Fruit fly (Drosophila melanogaster) whole organism, embryonic: ENCODE data around the gene BckdhA.

Source experiments
- ATbp ChIP-seq: fragments of 200-800 bp; sonication (Bioruptor generic); optimal IDR thresholded peaks from 2 replicates; lab custom pipeline; 2017; ENCODE audit warnings: missing biosample characterization, mild to moderate bottlenecking, missing genetic modification characterization, missing genetic modification reagents
- C15 ChIP-seq: fragments of 200-800 bp; sonication (Bioruptor generic); IDR thresholded peaks from 3 replicates; pipeline ENCODE4 v1.3.6; 2022; ENCODE audit warnings: missing biosample characterization, missing genetic modification characterization
- CG10274 ChIP-seq: fragments of 200-800 bp; sonication (Bioruptor generic); optimal IDR thresholded peaks from 3 replicates; lab custom pipeline; 2017; ENCODE audit warnings: missing biosample characterization, mild to moderate bottlenecking, missing genetic modification characterization
- CG10959 ChIP-seq: fragments of 200-800 bp; sonication (Bioruptor generic); IDR thresholded peaks from 2 replicates; pipeline ENCODE4 v1.3.6; 2022; ENCODE audit warnings: missing biosample characterization, missing genetic modification characterization
- CG11723 ChIP-seq: fragments of 200-800 bp; sonication (Bioruptor generic); optimal IDR thresholded peaks from 2 replicates; lab custom pipeline; 2017; ENCODE audit warnings: missing biosample characterization, mild to moderate bottlenecking, missing genetic modification characterization
- CG12391 ChIP-seq: fragments of 200-800 bp; sonication (Bioruptor generic); optimal IDR thresholded peaks from 3 replicates; lab custom pipeline; 2018; ENCODE audit warnings: missing biosample characterization, mild to moderate bottlenecking, missing genetic modification characterization, moderate library complexity
- CG12659 ChIP-seq: fragments of 200-800 bp; sonication (Bioruptor generic); optimal IDR thresholded peaks from 3 replicates; lab custom pipeline; 2017; ENCODE audit warnings: mild to moderate bottlenecking, missing biosample characterization, missing genetic modification reagents, missing genetic modification characterization
- CG13123 ChIP-seq: fragments of 200-800 bp; sonication (Bioruptor generic); optimal IDR thresholded peaks from 2 replicates; lab custom pipeline; 2016; ENCODE audit warnings: missing biosample characterization, missing genetic modification characterization
- CG14667 ChIP-seq: fragments of 200-800 bp; sonication (Bioruptor generic); IDR thresholded peaks from 2 replicates; pipeline ENCODE4 v1.3.6; 2022; ENCODE audit warnings: missing biosample characterization, missing genetic modification characterization
- CG14710 ChIP-seq: fragments of 200-800 bp; sonication (Bioruptor generic); optimal IDR thresholded peaks from 3 replicates; lab custom pipeline; 2019; ENCODE audit warnings: missing biosample characterization, mild to moderate bottlenecking, missing genetic modification characterization, moderate library complexity
- CG1529 ChIP-seq: fragments of 200-800 bp; sonication (Bioruptor generic); optimal IDR thresholded peaks from 3 replicates; lab custom pipeline; 2018; ENCODE audit warnings: missing biosample characterization, missing genetic modification characterization
- CG16779 ChIP-seq: fragments of 200-800 bp; sonication (Bioruptor generic); IDR thresholded peaks from 2 replicates; pipeline ENCODE4 v1.3.6; 2022; ENCODE audit warnings: missing biosample characterization, missing genetic modification characterization
- CG16813 ChIP-seq: fragments of 200-800 bp; sonication (Bioruptor generic); IDR thresholded peaks from 3 replicates; pipeline ENCODE4 v1.3.6; 2022; ENCODE audit warnings: missing biosample characterization, missing genetic modification characterization; ENCODE audit not compliant: partially characterized antibody
- CG17328 ChIP-seq: fragments of 200-800 bp; sonication (Bioruptor generic); IDR thresholded peaks from 2 replicates; pipeline ENCODE4 v1.3.6; 2022; ENCODE audit warnings: missing biosample characterization, missing genetic modification characterization
- CG17829 ChIP-seq: fragments of 200-800 bp; optimal IDR thresholded peaks from 2 replicates; lab custom pipeline; 2019; ENCODE audit warnings: missing biosample characterization, mild to moderate bottlenecking, missing genetic modification characterization, moderate library complexity
- CG17912 ChIP-seq: fragments of 200-800 bp; sonication (Bioruptor generic); optimal IDR thresholded peaks from 2 replicates; lab custom pipeline; 2018; ENCODE audit warnings: missing biosample characterization, mild to moderate bottlenecking, missing genetic modification characterization
- CG18262 ChIP-seq: fragments of 200-800 bp; optimal IDR thresholded peaks from 3 replicates; lab custom pipeline; 2019; ENCODE audit warnings: missing biosample characterization, mild to moderate bottlenecking, missing genetic modification characterization, moderate library complexity
- CG18599 ChIP-seq: fragments of 200-800 bp; sonication (Bioruptor generic); optimal IDR thresholded peaks from 3 replicates; lab custom pipeline; 2017; ENCODE audit warnings: missing biosample characterization, missing genetic modification characterization, mild to moderate bottlenecking, moderate library complexity, missing genetic modification reagents
- CG2120 ChIP-seq: fragments of 200-800 bp; sonication (Bioruptor generic); optimal IDR thresholded peaks from 3 replicates; lab custom pipeline; 2016; ENCODE audit warnings: missing biosample characterization, missing genetic modification characterization
- CG2129 ChIP-seq: fragments of 200-800 bp; sonication (Bioruptor generic); IDR thresholded peaks from 2 replicates; pipeline ENCODE4 v1.3.6; 2022; ENCODE audit warnings: missing biosample characterization, missing genetic modification characterization; ENCODE audit not compliant: partially characterized antibody
- CG32532 ChIP-seq: fragments of 200-800 bp; sonication (Bioruptor generic); IDR thresholded peaks from 2 replicates; pipeline ENCODE4 v1.3.6; 2022; ENCODE audit warnings: missing biosample characterization, missing genetic modification characterization
- CG33213 ChIP-seq: fragments of 200-800 bp; sonication (Bioruptor generic); optimal IDR thresholded peaks from 3 replicates; lab custom pipeline; 2016; ENCODE audit warnings: missing biosample characterization, missing genetic modification characterization
- CG3838 ChIP-seq: fragments of 200-800 bp; sonication (Bioruptor generic); optimal IDR thresholded peaks from 3 replicates; lab custom pipeline; 2016; ENCODE audit warnings: missing biosample characterization, missing genetic modification characterization
- CG43689 ChIP-seq: fragments of 200-800 bp; sonication (Bioruptor generic); IDR thresholded peaks from 2 replicates; pipeline ENCODE4 v1.3.6; 2022; ENCODE audit warnings: missing biosample characterization, missing genetic modification characterization
- CG4820 ChIP-seq: fragments of 200-800 bp; sonication (Bioruptor generic); optimal IDR thresholded peaks from 3 replicates; lab custom pipeline; 2016; ENCODE audit warnings: missing biosample characterization, missing genetic modification characterization
- CG8281 ChIP-seq: fragments of 200-800 bp; sonication (Bioruptor generic); optimal IDR thresholded peaks from 2 replicates; lab custom pipeline; 2018; ENCODE audit warnings: missing biosample characterization, mild to moderate bottlenecking, missing genetic modification characterization, moderate library complexity
- CG9437 ChIP-seq: fragments of 200-800 bp; sonication (Bioruptor generic); optimal IDR thresholded peaks from 2 replicates; lab custom pipeline; 2018; ENCODE audit warnings: missing biosample characterization, mild to moderate bottlenecking, missing genetic modification characterization
- Dad ChIP-seq: fragments of 200-800 bp; sonication (Bioruptor generic); optimal IDR thresholded peaks from 3 replicates; lab custom pipeline; 2016; ENCODE audit warnings: missing biosample characterization, missing genetic modification characterization
- Gug ChIP-seq: fragments of 200-800 bp; sonication (Bioruptor generic); IDR thresholded peaks from 4 replicates; pipeline ENCODE4 v1.3.6; 2022; ENCODE audit warnings: missing biosample characterization, missing genetic modification characterization
- HmgZ ChIP-seq: fragments of 200-800 bp; sonication (Bioruptor generic); optimal IDR thresholded peaks from 2 replicates; lab custom pipeline; 2018; ENCODE audit warnings: missing biosample characterization, mild to moderate bottlenecking, missing genetic modification characterization
- Hr51 ChIP-seq, 2 experiments: fragments of 200-800 bp; sonication (Bioruptor generic); optimal IDR thresholded peaks; 2 replicates in 1 of 2; 3 replicates in 1 of 2; lab custom pipeline; 2016 to 2018; ENCODE audit warnings: missing biosample characterization in 2 of 2, missing genetic modification characterization in 2 of 2, mild to moderate bottlenecking in 1 of 2, moderate library complexity in 1 of 2
- Mad ChIP-seq: fragments of 200-800 bp; sonication (Bioruptor generic); optimal IDR thresholded peaks from 2 replicates; lab custom pipeline; 2016; ENCODE audit warnings: missing biosample characterization, missing genetic modification characterization
- Mrtf ChIP-seq: fragments of 200-800 bp; sonication (Bioruptor generic); IDR thresholded peaks from 3 replicates; pipeline ENCODE4 v1.3.6; 2022; ENCODE audit warnings: missing biosample characterization, missing genetic modification characterization
- NK7.1 ChIP-seq: fragments of 200-800 bp; sonication (Bioruptor generic); optimal IDR thresholded peaks from 3 replicates; lab custom pipeline; 2016; ENCODE audit warnings: missing biosample characterization, missing genetic modification characterization
- Nf-YB ChIP-seq: fragments of 200-800 bp; sonication (Bioruptor generic); optimal IDR thresholded peaks from 3 replicates; lab custom pipeline; 2019; ENCODE audit warnings: missing biosample characterization, mild to moderate bottlenecking, missing genetic modification characterization, moderate library complexity
- Nf-YC ChIP-seq: fragments of 200-800 bp; optimal IDR thresholded peaks from 3 replicates; lab custom pipeline; 2019; ENCODE audit warnings: missing biosample characterization, mild to moderate bottlenecking, missing genetic modification characterization, moderate library complexity
- Oli ChIP-seq: fragments of 200-800 bp; sonication (Bioruptor generic); optimal IDR thresholded peaks from 2 replicates; lab custom pipeline; 2018; ENCODE audit warnings: missing biosample characterization, mild to moderate bottlenecking, missing genetic modification characterization, moderate library complexity
- Spps ChIP-seq: fragments of 200-800 bp; sonication (Bioruptor generic); optimal IDR thresholded peaks from 2 replicates; lab custom pipeline; 2018; ENCODE audit warnings: missing biosample characterization, mild to moderate bottlenecking, missing genetic modification characterization
- aop ChIP-seq: fragments of 200-800 bp; sonication (Bioruptor generic); IDR thresholded peaks from 2 replicates; pipeline ENCODE4 v1.3.6; 2022; ENCODE audit warnings: missing biosample characterization, missing genetic modification characterization
- chif ChIP-seq, 2 experiments: fragments of 200-800 bp; sonication (Bioruptor generic); optimal IDR thresholded peaks; 3 replicates each; lab custom pipeline; 2016; ENCODE audit warnings: missing biosample characterization in 2 of 2, missing genetic modification characterization in 2 of 2
- cwo ChIP-seq: fragments of 200-800 bp; sonication (Bioruptor generic); optimal IDR thresholded peaks from 3 replicates; lab custom pipeline; 2017; ENCODE audit warnings: missing biosample characterization, missing genetic modification characterization, mild to moderate bottlenecking, moderate library complexity, missing genetic modification reagents
- dmrt99B ChIP-seq: fragments of 200-800 bp; sonication (Bioruptor generic); optimal IDR thresholded peaks from 2 replicates; lab custom pipeline; 2018; ENCODE audit warnings: missing biosample characterization, mild to moderate bottlenecking, missing genetic modification characterization, moderate library complexity
- en ChIP-seq: fragments of 200-800 bp; sonication (Bioruptor generic); optimal IDR thresholded peaks from 2 replicates; lab custom pipeline; 2016; ENCODE audit warnings: missing biosample characterization, missing genetic modification characterization
- kah ChIP-seq: fragments of 200-800 bp; sonication (Bioruptor generic); optimal IDR thresholded peaks from 2 replicates; lab custom pipeline; 2018; ENCODE audit warnings: missing biosample characterization, mild to moderate bottlenecking, missing genetic modification characterization
- pnt ChIP-seq: fragments of 200-800 bp; sonication (Bioruptor generic); optimal IDR thresholded peaks from 3 replicates; lab custom pipeline; 2016; ENCODE audit warnings: missing biosample characterization, missing genetic modification characterization
- pzg ChIP-seq: fragments of 200-800 bp; sonication (Bioruptor generic); optimal IDR thresholded peaks from 3 replicates; lab custom pipeline; 2018; ENCODE audit warnings: missing biosample characterization, mild to moderate bottlenecking, missing genetic modification characterization, moderate library complexity
- shn ChIP-seq: fragments of 200-800 bp; sonication (Bioruptor generic); optimal IDR thresholded peaks from 3 replicates; lab custom pipeline; 2016; ENCODE audit warnings: missing biosample characterization, missing genetic modification characterization
- stc ChIP-seq: fragments of 200-800 bp; sonication (Bioruptor generic); IDR thresholded peaks from 2 replicates; pipeline ENCODE4 v1.3.6; 2022; ENCODE audit warnings: missing biosample characterization, missing genetic modification characterization
- yki ChIP-seq: fragments of >200 bp; optimal IDR thresholded peaks from 3 replicates; lab custom pipeline; 2018

The BckdhA gene

DNA sequence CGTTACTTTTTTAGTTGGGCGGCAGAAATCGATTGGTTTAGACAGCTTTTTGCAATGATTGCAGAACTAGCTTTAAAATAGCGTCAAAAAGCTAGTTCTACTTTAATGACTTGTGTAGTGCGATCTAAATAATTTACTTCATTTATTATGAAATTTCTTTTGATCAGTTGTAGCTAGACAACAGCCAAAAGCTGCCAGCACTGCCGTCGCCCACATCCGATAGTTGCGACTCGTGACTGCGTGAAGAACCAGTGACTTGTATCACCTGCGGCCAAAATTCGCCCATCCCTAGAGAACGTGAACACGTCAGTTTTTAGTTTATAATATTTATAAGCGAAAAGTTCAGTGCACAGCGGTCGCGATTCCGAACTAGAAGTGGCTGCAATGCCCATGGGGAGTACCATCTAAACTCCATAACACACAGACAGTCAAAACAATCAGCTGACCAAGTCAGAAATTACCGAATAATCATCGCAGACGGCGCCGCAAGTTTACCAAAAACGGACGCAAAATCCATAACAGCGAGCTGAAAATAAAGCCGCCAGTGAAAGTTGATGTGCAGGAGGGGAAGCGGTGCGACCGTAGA lies 31.2 kb downstream of the BckdhA start, which contains the start of gene P58IPK (continued):
- TF ChIP-seq Gug (GFP tag; lab: Robert Waterston, UW): peak; percentile 89
- TF ChIP-seq CG8281 (tag; lab: Kevin White, UChicago): no peak
- peak; percentile 72 for TF ChIP-seq CG12391 (tag; lab: Kevin White, UChicago)
- peak; percentile 64 for TF ChIP-seq CG17829
- TF ChIP-seq dmrt99B (tag; lab: Kevin White, UChicago): no peak
- peak; percentile 43 for TF ChIP-seq CG4820 (GFP tag; lab: Kevin White, UChicago)
- TF ChIP-seq CG2120: peak; percentile 87
- peak; percentile 12 for TF ChIP-seq CG13123
- TF ChIP-seq pzg (GFP tag; lab: Kevin White, UChicago): peak; percentile 92
- peak; percentile 74 for TF ChIP-seq CG33213 (GFP tag; lab: Kevin White, UChicago)
- TF ChIP-seq CG10274 (GFP tag; lab: Kevin White, UChicago): no peak
- no peak for TF ChIP-seq aop (GFP tag; lab: Robert Waterston, UW)
- TF ChIP-seq CG16813 (GFP tag; lab: Robert Waterston, UW): peak; percentile 97
- peak; percentile 57; the same call in 1 of the 3 replicates for TF ChIP-seq Mrtf (GFP tag; lab: Robert Waterston, UW)
- TF ChIP-seq CG32532 (GFP tag; lab: Robert Waterston, UW): peak; percentile 76
- TF ChIP-seq CG17328 (GFP tag; lab: Robert Waterston, UW): peak; percentile 53; the same call in 1 of the 2 replicates
- TF ChIP-seq Oli: peak; percentile 0
- peak; percentile 27 for TF ChIP-seq Nf-YB (GFP tag; lab: Kevin White, UChicago)
- TF ChIP-seq CG2129: peak; percentile 83
- TF ChIP-seq kah (GFP tag; lab: Kevin White, UChicago): peak; percentile 55
- TF ChIP-seq CG10959 (GFP tag; lab: Robert Waterston, UW): no peak
- TF ChIP-seq pnt (GFP tag; lab: Kevin White, UChicago): peak; percentile 54
- peak; percentile 91 for TF ChIP-seq HmgZ (tag; lab: Kevin White, UChicago)
- peak; percentile 73 for TF ChIP-seq CG14710
- no peak for TF ChIP-seq Spps (tag; lab: Kevin White, UChicago)
- no peak for TF ChIP-seq CG17912 (GFP tag; lab: Kevin White, UChicago)
- no peak for TF ChIP-seq C15 (GFP tag; lab: Robert Waterston, UW)
- no peak for TF ChIP-seq ATbp (GFP tag; lab: Kevin White, UChicago)
- TF ChIP-seq Dad (GFP tag; lab: Kevin White, UChicago): peak; percentile 72
- peak in 1 of 2 experiments; percentile 78 for TF ChIP-seq Hr51 (GFP tag; optimal IDR thresholded peaks at IDR 0.05; lab: Kevin White, UChicago)
- peak; percentile 41 for TF ChIP-seq Nf-YC (tag; lab: Kevin White, UChicago)
- TF ChIP-seq CG18599 (GFP tag; lab: Kevin White, UChicago): peak; percentile 54
- TF ChIP-seq CG3838 (GFP tag; lab: Kevin White, UChicago): peak; percentile 52
- TF ChIP-seq CG14667 (GFP tag; lab: Robert Waterston, UW): peak; percentile 56
- TF ChIP-seq CG16779 (GFP tag; lab: Robert Waterston, UW): no peak
- TF ChIP-seq stc (GFP tag; lab: Robert Waterston, UW): no peak; the same call in 1 of the 2 replicates
- peak; percentile 35 for TF ChIP-seq CG18262 (tag; lab: Kevin White, UChicago)
- no peak for TF ChIP-seq yki (lab: Kevin White, UChicago)
- no peak for TF ChIP-seq cwo (GFP tag; lab: Kevin White, UChicago)
- no peak for TF ChIP-seq CG1529 (GFP tag; lab: Kevin White, UChicago)
- no peak for TF ChIP-seq CG43689 (GFP tag; lab: Robert Waterston, UW)
- TF ChIP-seq NK7.1: peak; percentile 19
- TF ChIP-seq chif (GFP tag; optimal IDR thresholded peaks at IDR 0.05; lab: Kevin White, UChicago): peak; percentile 42 to 57
- peak; percentile 83 for TF ChIP-seq CG12659 (GFP tag; lab: Kevin White, UChicago)
- TF ChIP-seq Mad (GFP tag; lab: Kevin White, UChicago): peak; percentile 83
- peak; percentile 37 for TF ChIP-seq CG11723 (GFP tag; lab: Kevin White, UChicago)
- TF ChIP-seq shn (GFP tag; lab: Kevin White, UChicago): peak; percentile 80
- peak; percentile 26 for TF ChIP-seq CG9437
- TF ChIP-seq en: peak; percentile 14
